Worm (Caenorhabditis elegans): ENCODE measurements around the gene srh-118.
A peak's percentile ranks its signal among the peaks of the same experiment; 100 is the strongest.
"Not testable (repeated sequence)": the region's sequence is repeated elsewhere in the genome, so short reads cannot be mapped to it uniquely, and the experiment has no call there.

Gene srh-118

ce11 chrV:17460061-17460460 lies 35.9 kb downstream of the srh-118 start, which contains the start of gene srz-48:
srz-48 (minus strand) TSS chrV:17460161.
- TF ChIP-seq zfp-2 (tag; optimal IDR thresholded peaks at IDR 0.05), result no peak
- no peak for TF ChIP-seq zip-2 (tag; optimal IDR thresholded peaks at IDR 0.05)
- TF ChIP-seq ceh-32 (tag; optimal IDR thresholded peaks at IDR 0.05; ENCODE audit: poor library complexity), result no peak
- TF ChIP-seq ceh-20 (GFP tag; IDR thresholded peaks at IDR 0.05), result no peak
- no peak for TF ChIP-seq ceh-62 (tag; optimal IDR thresholded peaks at IDR 0.05)

- no peak for TF ChIP-seq mdl-1 (tag; optimal IDR thresholded peaks at IDR 0.05)
- no peak for TF ChIP-seq nhr-25 (tag; optimal IDR thresholded peaks at IDR 0.05; ENCODE audit: borderline replicate concordance, insufficient read depth)
Observed at ce11 chrV:17458069-17458468, 37.9 kb downstream of the srh-118 start, which contains the start of gene str-200. str-200 (minus strand) TSS chrV:17458169.

- TF ChIP-seq unc-62 (GFP tag; optimal IDR thresholded peaks at IDR 0.05 in 1 of 2), result peak in 1 of 2 experiments; percentile 17
- not testable (repeated sequence) for TF ChIP-seq unc-62 (tag; optimal IDR thresholded peaks at IDR 0.05)
Observed at ce11 chrV:17456197-17456596, 39.8 kb downstream of the srh-118 start, which contains the start of gene srh-203. srh-203 (minus strand) TSS chrV:17456297.

- TF ChIP-seq pqm-1 (tag; optimal IDR thresholded peaks at IDR 0.05), result no peak
- TF ChIP-seq aha-1 (tag), result peak; percentile 90
Observed at ce11 chrV:17449836-17450235, 46.1 kb downstream of the srh-118 start.
